Worm (Caenorhabditis elegans) whole organism, dauer: ENCODE results near the gene malt-1.
"Not testable (repeated sequence)": the region's sequence is repeated elsewhere in the genome, so short reads cannot be mapped to it uniquely, and the experiment has no call there.

Experiments used
- unc-62 ChIP-seq: sonication (generic microtip); optimal IDR thresholded peaks from 2 replicates; lab custom pipeline; 2017; ENCODE audit warnings: missing biosample characterization, missing genetic modification reagents, missing genetic modification characterization

The malt-1 gene

DNA sequence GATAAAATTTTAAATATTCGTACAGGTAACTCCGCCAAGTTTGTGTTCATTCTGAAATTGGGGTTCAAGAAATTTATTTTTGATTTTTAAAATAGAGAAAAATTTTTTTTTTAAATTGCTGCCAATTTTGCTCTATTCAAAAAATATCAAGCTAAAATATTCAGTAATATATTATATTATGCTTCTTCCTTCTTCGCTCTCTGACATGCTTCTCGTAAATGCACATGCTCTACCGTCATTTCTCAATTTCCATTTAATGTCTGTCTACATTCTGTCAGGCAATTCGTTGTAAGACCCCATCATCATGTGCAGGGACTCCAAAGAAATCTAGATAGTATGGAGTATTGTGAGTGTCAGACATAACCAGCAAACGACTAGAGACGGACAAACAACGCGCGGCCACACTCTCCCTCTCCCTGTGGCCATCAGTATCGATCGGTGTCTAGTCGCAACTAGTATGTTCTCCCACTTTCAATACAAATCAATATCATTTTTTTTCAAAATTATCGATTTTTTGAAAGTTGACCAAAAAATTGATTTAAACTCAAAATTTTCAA is at the start of gene malt-1, which contains the start of gene ceh-38:
Gene malt-1 (minus strand): TSS at position 51 of the 557 bp plus-strand sequence.
Gene ceh-38 (plus strand): TSS at position 277 of the 557 bp plus-strand sequence.
- no peak for TF ChIP-seq unc-62 (GFP tag; lab: Kevin White, UChicago)

DNA sequence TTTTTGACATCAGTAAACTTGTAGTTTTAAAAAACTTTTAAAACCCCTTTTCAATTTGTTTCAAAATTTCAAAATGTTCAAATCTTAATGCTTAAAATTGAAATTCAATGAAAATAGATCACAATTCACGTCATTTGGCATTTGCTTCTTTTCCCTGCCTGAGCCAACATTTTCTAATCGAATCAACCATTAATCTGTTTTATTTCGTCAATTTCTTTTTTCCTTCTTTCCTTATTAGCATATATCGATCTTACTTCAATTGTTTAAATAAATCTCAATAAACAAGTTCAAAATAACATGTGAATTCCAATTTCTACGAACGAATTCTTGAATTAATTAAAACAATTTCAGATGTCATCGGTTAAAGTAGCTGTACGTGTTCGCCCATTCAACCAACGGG is 44.5 kb upstream of the malt-1 start:
- no peak for TF ChIP-seq unc-62 (GFP tag; lab: Kevin White, UChicago)

DNA sequence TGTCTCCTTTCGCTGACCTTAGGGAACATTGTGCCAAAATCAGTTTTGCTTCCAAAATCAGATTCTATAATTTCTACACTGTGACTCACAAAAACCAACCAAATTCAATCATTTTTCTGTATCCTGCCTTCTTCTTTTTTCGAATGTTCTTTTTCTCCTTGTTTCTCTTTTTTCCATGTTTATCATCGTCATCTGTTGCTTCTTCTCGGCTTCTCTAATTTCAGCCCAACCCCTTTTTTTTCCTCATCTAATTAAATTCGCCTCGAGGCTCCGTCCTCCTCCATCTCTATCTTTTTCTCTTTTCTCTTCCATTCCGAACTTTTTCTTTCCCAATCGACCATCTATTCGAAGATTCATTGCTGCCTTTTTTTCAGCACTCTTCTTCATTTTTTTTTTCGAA is 43.6 kb upstream of the malt-1 start, which contains the start of gene unc-104:
Gene unc-104 (plus strand): TSS at position 311 of the 400 bp plus-strand sequence.
- no peak for TF ChIP-seq unc-62 (GFP tag; lab: Kevin White, UChicago)

DNA sequence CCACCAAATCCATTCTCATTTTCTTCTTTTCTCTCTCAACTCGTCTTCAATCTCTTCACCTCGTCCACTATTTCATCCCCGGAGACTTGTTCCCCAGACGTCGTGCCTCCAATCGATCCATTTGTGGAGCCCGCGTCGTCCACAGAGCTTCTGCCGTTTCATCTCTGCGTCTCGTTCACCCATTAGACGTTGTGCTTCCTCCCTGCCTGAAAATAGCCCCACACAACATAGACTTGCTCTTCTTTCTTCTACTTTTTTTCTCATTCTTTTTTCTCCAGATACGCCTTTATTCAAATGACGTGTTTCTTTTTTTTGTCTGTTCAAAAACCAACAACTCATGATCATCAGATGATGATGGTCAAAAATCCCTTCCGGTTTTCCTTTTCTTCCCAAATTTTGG is 41.8 kb upstream of the malt-1 start:
- TF ChIP-seq unc-62 (GFP tag; lab: Kevin White, UChicago), result no peak

DNA sequence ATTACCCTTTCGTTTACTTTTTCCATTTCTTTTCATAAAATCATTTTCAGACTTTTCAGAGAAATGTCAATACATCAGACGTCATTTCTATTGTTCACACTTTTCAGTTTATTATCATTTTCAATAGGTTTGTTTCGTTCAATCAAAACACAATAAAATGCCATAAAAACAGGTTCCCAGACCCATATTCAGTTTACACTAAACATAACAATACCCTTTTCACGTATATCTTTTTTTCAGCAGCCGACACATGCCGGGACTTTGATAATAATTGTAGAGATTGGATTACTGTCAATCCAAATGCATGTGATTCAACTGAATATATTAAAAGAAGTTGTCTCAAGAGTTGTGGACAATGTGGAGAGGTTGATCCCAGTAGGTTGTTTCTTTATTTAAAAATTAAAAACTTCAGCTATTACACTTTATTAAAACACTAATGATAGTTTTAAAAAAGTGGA is 38.8 kb upstream of the malt-1 start, which contains the start of gene C15F1.1:
Gene C15F1.1 (plus strand): TSS at position 51 of the 458 bp plus-strand sequence.
- no peak for TF ChIP-seq unc-62 (GFP tag; lab: Kevin White, UChicago)

DNA sequence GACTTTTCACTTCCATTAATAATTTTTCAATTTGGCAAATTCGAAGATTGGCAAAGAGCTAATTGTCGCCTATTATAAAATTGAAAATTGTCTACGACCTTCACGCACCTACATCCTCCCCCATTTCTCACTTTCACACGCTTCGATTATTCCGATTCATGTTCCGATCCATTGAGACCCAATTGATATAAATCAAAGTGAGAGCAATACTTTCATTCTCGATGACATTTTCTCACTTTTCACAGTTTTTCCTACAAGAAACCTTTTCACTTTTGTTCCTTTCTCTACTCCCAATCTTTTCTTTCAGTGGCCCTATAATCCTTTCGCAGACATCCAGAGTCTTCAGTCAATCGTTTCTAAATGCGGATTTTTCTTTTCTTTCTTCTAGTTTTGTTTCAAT is 28.5 kb upstream of the malt-1 start, which contains the start of gene C15F1.2:
Gene C15F1.2 (plus strand): TSS at position 308 of the 400 bp plus-strand sequence.
- no peak for TF ChIP-seq unc-62 (GFP tag; lab: Kevin White, UChicago)

DNA sequence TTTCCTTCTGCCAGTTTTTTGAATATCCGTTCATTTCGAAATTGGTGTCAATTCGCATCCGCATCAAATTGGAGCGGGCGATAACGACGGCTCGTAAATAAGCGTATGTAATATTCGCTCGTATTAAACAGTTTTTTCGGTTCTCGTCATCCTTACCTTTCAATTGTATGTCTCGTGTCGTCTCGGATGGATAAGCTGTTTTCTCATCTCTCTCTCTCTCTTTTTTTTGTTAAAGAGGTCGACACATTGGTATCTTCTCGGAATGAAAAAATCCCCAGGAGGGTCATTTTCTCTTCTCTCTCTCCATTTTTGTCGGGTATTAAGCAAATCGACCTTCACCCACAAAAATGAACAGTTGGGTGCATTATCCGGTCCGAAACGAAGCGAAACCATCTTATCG is 27.8 kb upstream of the malt-1 start:
- no peak for TF ChIP-seq unc-62 (GFP tag; lab: Kevin White, UChicago)

DNA sequence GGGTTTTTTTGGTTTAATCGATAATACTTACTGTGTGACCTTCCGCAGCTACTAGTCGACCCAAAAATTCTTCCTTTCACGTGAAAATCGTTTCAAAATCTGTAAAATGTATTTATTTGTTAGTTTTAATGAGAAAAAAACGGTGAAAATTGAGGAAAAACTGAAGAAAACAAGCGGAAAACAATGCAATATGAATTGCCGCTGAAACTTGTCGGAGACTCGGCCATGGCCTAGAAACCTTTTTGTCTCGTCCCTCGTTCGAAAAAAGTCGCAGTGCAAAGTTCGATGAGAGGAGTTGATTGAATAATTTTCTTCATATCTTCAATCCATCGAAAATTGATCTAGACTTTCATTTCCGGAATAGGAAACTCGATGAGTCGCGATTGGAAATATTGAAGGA is 26.6 kb upstream of the malt-1 start, which contains the start of gene C15F1.8:
Gene C15F1.8 (minus strand): TSS at position 101 of the 400 bp plus-strand sequence.
- TF ChIP-seq unc-62 (GFP tag; lab: Kevin White, UChicago), result not testable (repeated sequence)

DNA sequence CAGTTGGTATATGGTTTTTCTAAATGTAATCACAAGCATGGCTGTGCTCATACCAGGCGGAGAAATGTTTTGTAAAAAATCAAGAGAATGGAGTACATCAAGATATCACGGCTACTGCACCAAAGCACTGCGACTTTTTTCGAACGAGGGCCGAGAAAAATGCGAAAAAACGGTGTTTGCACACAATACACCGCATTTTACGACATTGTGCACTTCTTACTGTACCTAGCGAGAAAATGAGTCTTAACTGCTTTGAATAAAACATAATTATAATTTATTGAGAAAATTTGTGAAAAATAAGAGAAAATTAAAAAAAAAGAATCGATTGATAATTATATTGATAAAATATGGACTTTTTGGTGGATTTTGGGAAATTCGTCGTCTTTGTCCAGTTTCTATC is 24.6 kb upstream of the malt-1 start:
- no peak for TF ChIP-seq unc-62 (GFP tag; lab: Kevin White, UChicago)

DNA sequence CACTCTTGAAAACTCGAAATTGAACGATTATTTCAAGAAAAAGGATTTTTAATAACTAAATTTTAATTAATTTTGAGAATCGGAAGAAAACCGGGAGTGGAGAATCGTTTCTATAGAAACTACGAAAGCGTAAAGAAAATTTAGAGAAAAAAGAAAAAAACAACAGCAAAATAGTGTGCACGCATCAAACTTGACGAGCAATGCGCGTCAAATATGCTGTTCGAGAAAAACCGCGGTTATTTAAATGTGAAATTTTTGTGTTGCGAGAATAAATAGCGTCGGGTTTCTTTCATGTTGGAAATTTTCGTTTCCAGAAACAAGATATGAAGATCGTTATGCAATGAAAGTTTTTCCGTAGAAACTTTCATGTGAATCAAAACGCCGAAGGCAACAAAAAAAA is 22.9 kb upstream of the malt-1 start:
- no peak for TF ChIP-seq unc-62 (GFP tag; lab: Kevin White, UChicago)

DNA sequence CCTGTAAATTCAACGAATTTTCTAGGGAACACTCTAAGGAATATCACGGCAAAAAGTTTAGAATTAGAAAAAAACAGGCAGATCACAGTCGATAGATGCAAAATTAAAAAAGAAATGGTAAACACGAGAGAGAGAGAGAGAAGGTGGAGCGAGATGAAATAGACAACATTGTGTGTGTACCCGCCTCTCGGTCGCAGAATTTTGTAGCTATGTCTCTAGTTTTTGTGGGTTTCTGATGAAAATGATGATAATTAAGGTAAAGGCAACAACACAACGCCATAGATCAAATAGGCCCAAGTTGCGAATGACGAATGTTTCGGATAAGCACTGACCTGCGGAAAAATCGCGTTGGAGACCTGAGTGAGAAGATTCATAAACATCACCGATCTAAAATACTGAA is 22.4 kb upstream of the malt-1 start, which contains the start of gene sod-1:
Gene sod-1 (minus strand): TSS at position 387 of the 400 bp plus-strand sequence.
- TF ChIP-seq unc-62 (GFP tag; lab: Kevin White, UChicago), result no peak

DNA sequence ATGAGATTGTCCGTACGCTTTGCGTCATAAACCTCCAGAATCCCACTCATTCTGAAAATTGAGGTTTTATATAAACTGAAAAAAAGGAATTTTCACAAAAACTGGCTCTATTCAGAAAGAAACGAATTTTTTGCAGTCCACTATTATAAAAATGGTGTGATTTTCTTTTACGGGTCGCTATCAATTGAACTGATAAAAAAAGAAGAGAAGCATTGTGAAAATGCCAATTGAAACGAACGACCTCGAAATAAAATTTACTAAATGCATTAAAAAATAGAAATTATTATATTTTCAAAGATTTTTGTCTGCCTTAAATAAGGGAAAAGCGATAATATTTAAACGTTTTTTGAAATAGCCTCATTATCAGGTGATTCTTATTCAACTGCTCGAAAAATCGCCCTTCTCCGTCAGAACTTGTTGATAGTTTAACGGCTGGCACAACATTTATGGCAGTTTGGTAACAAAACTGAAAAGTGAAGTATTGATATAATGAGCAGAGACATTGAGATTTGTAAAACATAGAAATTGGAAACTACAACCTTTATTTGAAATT is 21.2 kb upstream of the malt-1 start, which contains the start of gene art-1:
Gene art-1 (minus strand): TSS at position 51 of the 553 bp plus-strand sequence.
- TF ChIP-seq unc-62 (GFP tag; lab: Kevin White, UChicago), result no peak

DNA sequence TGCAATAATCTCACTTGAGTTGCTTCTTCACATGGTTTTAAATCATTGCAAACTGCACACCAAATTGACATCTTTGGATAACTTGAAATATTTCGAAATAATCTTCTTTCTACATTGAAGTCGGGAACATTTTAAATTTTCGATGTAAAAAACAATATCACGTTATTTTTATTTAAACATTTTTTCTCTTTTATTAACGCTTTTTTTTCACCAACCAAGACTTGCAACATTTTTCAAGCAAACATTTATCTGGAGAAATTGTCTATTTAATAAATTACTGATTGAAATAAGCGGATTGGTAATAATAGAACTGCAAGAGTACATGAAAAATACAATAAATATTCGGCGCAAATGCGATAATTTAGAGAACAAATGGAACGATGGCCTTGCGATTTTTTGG is 19.4 kb upstream of the malt-1 start, which contains the start of gene C15F1.5:
Gene C15F1.5 (minus strand): TSS at position 101 of the 400 bp plus-strand sequence.
- no peak for TF ChIP-seq unc-62 (GFP tag; lab: Kevin White, UChicago)

DNA sequence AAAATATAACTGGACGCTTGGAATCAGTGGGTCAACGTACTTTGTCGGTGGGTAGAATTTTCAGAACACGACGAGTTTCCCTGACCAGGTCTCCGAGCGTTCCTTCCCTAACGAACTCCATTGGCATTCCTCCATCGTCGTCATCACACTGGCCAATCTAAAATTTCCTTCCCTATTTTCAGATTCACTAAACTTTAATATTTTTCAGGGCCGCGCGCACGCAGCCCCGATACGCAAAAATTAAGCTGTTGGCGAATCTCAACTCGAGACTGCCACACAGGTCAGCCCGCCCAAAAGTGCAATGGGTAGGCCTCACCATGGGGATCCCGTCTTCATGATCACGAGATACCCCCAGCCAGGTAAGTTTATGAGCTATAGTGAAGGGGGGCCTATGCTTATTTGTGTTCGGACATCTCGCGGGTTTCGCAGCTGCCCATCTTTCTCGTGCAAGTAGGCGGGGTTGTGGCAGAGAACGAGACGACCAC is 17.1 kb upstream of the malt-1 start:
- no peak for TF ChIP-seq unc-62 (GFP tag; lab: Kevin White, UChicago)

DNA sequence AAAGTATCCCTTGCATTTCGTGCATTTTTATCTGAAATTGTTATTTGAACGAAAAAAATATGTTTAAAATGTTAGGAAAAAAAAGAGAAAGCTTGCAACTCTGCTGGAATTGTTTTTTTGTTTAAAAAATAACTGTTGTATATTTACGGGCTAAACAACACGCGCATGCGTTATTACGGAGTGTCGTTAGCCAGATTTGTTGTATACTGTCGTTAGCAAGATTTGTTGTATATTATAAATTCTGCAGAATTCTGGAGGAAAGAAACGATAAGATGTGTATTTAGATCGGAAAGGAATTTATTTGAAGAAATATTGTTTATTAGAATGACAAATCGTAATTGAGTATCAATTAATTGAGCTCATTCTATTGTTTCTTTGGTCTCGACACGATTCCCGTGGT is 16.5 kb upstream of the malt-1 start, which contains the start of gene eif-2Bgamma:
Gene eif-2Bgamma (minus strand): TSS at position 31 of the 400 bp plus-strand sequence.
- no peak for TF ChIP-seq unc-62 (GFP tag; lab: Kevin White, UChicago)

DNA sequence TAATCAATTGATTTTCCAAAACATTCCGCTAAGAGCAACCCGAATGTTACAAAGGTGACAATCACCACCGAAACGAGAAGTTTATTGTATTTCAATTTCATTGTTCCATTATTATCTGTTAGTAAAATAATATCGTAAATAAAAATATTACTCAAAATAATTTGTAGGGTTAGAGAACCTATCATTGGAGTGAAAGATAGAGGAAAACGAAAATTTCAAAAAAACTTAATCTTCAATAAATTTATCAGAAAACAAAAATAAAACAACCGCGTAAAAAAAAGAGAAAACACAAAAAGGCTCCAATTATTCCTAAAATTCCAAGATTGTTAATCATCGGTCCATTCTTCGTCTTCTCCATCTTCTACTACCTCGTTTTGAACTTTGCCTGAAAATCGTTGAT is 14.5 kb upstream of the malt-1 start, which contains the start of gene tra-2:
Gene tra-2 (minus strand): TSS at position 101 of the 400 bp plus-strand sequence.
- no peak for TF ChIP-seq unc-62 (GFP tag; lab: Kevin White, UChicago)
